Worm (Caenorhabditis elegans): ENCODE data around the gene F40G12.4.

- TF ChIP-seq elt-1 (tag; optimal IDR thresholded peaks at IDR 0.05) = no peak
- no peak for TF ChIP-seq nhr-43 (tag; optimal IDR thresholded peaks at IDR 0.05; ENCODE audit: poor library complexity, severe bottlenecking)
- TF ChIP-seq eor-1 (tag; optimal IDR thresholded peaks at IDR 0.05) = no peak
- TF ChIP-seq nhr-11 (tag; optimal IDR thresholded peaks at IDR 0.05) = no peak
- TF ChIP-seq aly-2 (tag; optimal IDR thresholded peaks at IDR 0.05) = no peak
- TF ChIP-seq fos-1 (tag; optimal IDR thresholded peaks at IDR 0.05) = no peak
- TF ChIP-seq nhr-77 (tag; optimal IDR thresholded peaks at IDR 0.05) = no peak
- no peak for TF ChIP-seq jun-1 (tag; optimal IDR thresholded peaks at IDR 0.05)
- TF ChIP-seq lin-15B (tag; optimal IDR thresholded peaks at IDR 0.05) = no peak
- TF ChIP-seq pha-4 (tag; optimal IDR thresholded peaks at IDR 0.05) = no peak
- TF ChIP-seq snpc-4 (tag; optimal IDR thresholded peaks at IDR 0.05) = no peak
- TF ChIP-seq nhr-28 (tag; optimal IDR thresholded peaks at IDR 0.05) = no peak
- no peak for TF ChIP-seq ceh-9 (tag; optimal IDR thresholded peaks at IDR 0.05)
Measured at ce11 chrV:14273019-14273418, 4.5 kb upstream of the F40G12.4 start, which contains the start of gene F40G12.6.
